Fruit fly (Drosophila melanogaster) whole organism, pupa: ENCODE measurements around the gene PolD3.

Source experiments
- CG10348 ChIP-seq: fragments of 200-800 bp; sonication (Bioruptor generic); IDR thresholded peaks from 2 replicates; pipeline ENCODE4 v1.3.6; 2022; ENCODE audit warnings: missing biosample characterization, missing genetic modification characterization
- CG12605 ChIP-seq: fragments of 200-800 bp; sonication (Bioruptor generic); IDR thresholded peaks from 2 replicates; pipeline ENCODE4 v1.3.6; 2022; ENCODE audit warnings: missing biosample characterization, missing genetic modification characterization
- CG13204 ChIP-seq: fragments of 200-800 bp; sonication (Bioruptor generic); optimal IDR thresholded peaks from 2 replicates; lab custom pipeline; 2018; ENCODE audit warnings: missing biosample characterization, mild to moderate bottlenecking, missing genetic modification characterization, moderate library complexity
- CG14655 ChIP-seq: fragments of 200-800 bp; sonication (Bioruptor generic); optimal IDR thresholded peaks from 3 replicates; lab custom pipeline; 2017; ENCODE audit warnings: mild to moderate bottlenecking, missing biosample characterization, missing genetic modification reagents, missing genetic modification characterization
- CG15710 ChIP-seq: fragments of 200-800 bp; sonication (Bioruptor generic); optimal IDR thresholded peaks from 2 replicates; lab custom pipeline; 2018; ENCODE audit warnings: missing biosample characterization, mild to moderate bottlenecking, missing genetic modification characterization, moderate library complexity
- CG17806 ChIP-seq: fragments of 200-800 bp; sonication (Bioruptor generic); optimal IDR thresholded peaks from 2 replicates; lab custom pipeline; 2018; ENCODE audit warnings: missing biosample characterization, mild to moderate bottlenecking, missing genetic modification characterization, moderate library complexity
- CG32121 ChIP-seq: fragments of 200-800 bp; sonication (Bioruptor generic); IDR thresholded peaks from 2 replicates; pipeline ENCODE4 v1.3.6; 2022; ENCODE audit warnings: missing biosample characterization, missing genetic modification characterization
- CG34367 ChIP-seq: fragments of 200-800 bp; sonication (Bioruptor generic); optimal IDR thresholded peaks from 2 replicates; lab custom pipeline; 2018; ENCODE audit warnings: missing biosample characterization, mild to moderate bottlenecking, missing genetic modification characterization
- CG4496 ChIP-seq: fragments of 200-800 bp; sonication (Bioruptor generic); IDR thresholded peaks from 3 replicates; pipeline ENCODE4 v1.3.6; 2022; ENCODE audit warnings: missing biosample characterization, missing genetic modification characterization
- CG8159 ChIP-seq: fragments of 200-800 bp; sonication (Bioruptor generic); optimal IDR thresholded peaks from 3 replicates; lab custom pipeline; 2018; ENCODE audit warnings: missing biosample characterization, mild to moderate bottlenecking, missing genetic modification characterization, moderate library complexity
- CG8301 ChIP-seq: fragments of 200-800 bp; sonication (Bioruptor generic); optimal IDR thresholded peaks from 2 replicates; lab custom pipeline; 2018; ENCODE audit warnings: missing biosample characterization, mild to moderate bottlenecking, missing genetic modification characterization
- CG9948 ChIP-seq: fragments of 200-800 bp; sonication (Bioruptor generic); optimal IDR thresholded peaks from 2 replicates; lab custom pipeline; 2018; ENCODE audit warnings: missing biosample characterization, mild to moderate bottlenecking, missing genetic modification characterization, moderate library complexity
- D1 ChIP-seq: fragments of 200-800 bp; sonication (Bioruptor generic); optimal IDR thresholded peaks from 2 replicates; lab custom pipeline; 2018; ENCODE audit warnings: missing biosample characterization, mild to moderate bottlenecking, missing genetic modification characterization, moderate library complexity
- EcR ChIP-seq: fragments of 200-800 bp; sonication (Bioruptor generic); optimal IDR thresholded peaks from 3 replicates; lab custom pipeline; 2019; ENCODE audit warnings: missing biosample characterization, missing genetic modification characterization, mild to moderate bottlenecking, moderate library complexity, missing genetic modification reagents
- Ets98B ChIP-seq: fragments of 200-800 bp; sonication (Bioruptor generic); IDR thresholded peaks from 2 replicates; pipeline ENCODE4 v1.3.6; 2022; ENCODE audit warnings: missing biosample characterization, missing genetic modification characterization
- Pif1A ChIP-seq: fragments of 200-800 bp; sonication (Bioruptor generic); optimal IDR thresholded peaks from 3 replicates; lab custom pipeline; 2016; ENCODE audit warnings: missing biosample characterization, missing genetic modification characterization
- Pif1B ChIP-seq: fragments of 200-800 bp; sonication (Bioruptor generic); optimal IDR thresholded peaks from 3 replicates; lab custom pipeline; 2016; ENCODE audit warnings: missing biosample characterization, missing genetic modification characterization
- Snoo ChIP-seq: fragments of 200-800 bp; sonication (Bioruptor generic); optimal IDR thresholded peaks from 3 replicates; lab custom pipeline; 2017; ENCODE audit warnings: missing biosample characterization, mild to moderate bottlenecking, missing genetic modification characterization, inconsistent platforms
- fd96Ca ChIP-seq: fragments of 200-800 bp; sonication (Bioruptor generic); IDR thresholded peaks from 3 replicates; pipeline ENCODE4 v1.3.6; 2022; ENCODE audit warnings: missing biosample characterization, missing genetic modification characterization
- gl ChIP-seq: fragments of 200-800 bp; sonication (Bioruptor generic); optimal IDR thresholded peaks from 2 replicates; lab custom pipeline; 2018; ENCODE audit warnings: missing biosample characterization, mild to moderate bottlenecking, missing genetic modification characterization
- rn ChIP-seq: fragments of 200-800 bp; sonication (Bioruptor generic); IDR thresholded peaks from 2 replicates; pipeline ENCODE4 v1.3.6; 2022; ENCODE audit warnings: missing biosample characterization, missing genetic modification characterization

The PolD3 gene

DNA sequence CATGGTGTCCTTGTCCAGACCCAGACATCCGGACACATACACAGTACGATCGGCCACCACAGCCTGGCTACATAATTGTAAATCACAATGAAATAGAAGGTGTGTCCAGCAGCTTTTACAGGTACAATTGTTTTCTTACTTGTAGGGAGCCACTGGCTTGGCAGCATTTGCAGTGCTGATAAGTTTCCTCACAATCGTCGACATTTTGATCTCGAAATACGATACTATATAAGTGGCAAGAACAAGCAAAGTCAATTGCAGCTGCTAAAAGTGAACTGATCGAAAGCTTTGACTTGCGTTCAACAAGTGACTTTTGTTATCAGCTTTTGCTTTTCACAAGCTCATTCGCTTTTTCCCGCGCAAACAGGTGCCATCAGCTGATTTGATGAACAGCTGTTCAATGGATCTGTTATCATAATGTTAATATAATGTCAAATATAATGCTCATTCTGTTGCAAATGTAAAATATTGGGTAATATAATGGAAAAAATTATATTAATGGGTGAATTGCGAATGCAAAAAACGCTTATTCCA is 18.7 kb upstream of the PolD3 start, which contains the start of gene UK114:
UK114 (minus strand) TSS at position 309 of the 534 bp plus-strand sequence.
- TF ChIP-seq Snoo (tag; lab: Kevin White, UChicago), result no peak
- TF ChIP-seq CG32121, result no peak
- TF ChIP-seq CG15710 (tag; lab: Kevin White, UChicago), result no peak
- no peak for TF ChIP-seq CG8301 (tag; lab: Kevin White, UChicago)
- no peak for TF ChIP-seq D1 (tag; lab: Kevin White, UChicago)
- TF ChIP-seq Pif1B (GFP tag; lab: Kevin White, UChicago), result no peak
- TF ChIP-seq CG17806 (tag; lab: Kevin White, UChicago), result no peak
- no peak for TF ChIP-seq gl (tag; lab: Kevin White, UChicago)
- TF ChIP-seq CG13204, result no peak
- TF ChIP-seq CG8159, result no peak
- TF ChIP-seq CG12605 (GFP tag; lab: Robert Waterston, UW), result no peak
- no peak for TF ChIP-seq fd96Ca (GFP tag; lab: Robert Waterston, UW)

dm6 chr2L:15274292-15274691 is 18.2 kb upstream of the PolD3 start:
- TF ChIP-seq CG10348 (GFP tag; lab: Robert Waterston, UW) (no peak), CG12605 (GFP tag; lab: Robert Waterston, UW) (no peak), CG17806 (tag; lab: Kevin White, UChicago) (no peak), D1 (tag; lab: Kevin White, UChicago) (no peak), CG32121 (no peak), fd96Ca (GFP tag; lab: Robert Waterston, UW) (no peak), CG4496 (GFP tag; lab: Robert Waterston, UW) (no peak), CG14655 (no peak), CG8301 (tag; lab: Kevin White, UChicago) (no peak), Ets98B (no peak), Pif1A (no peak), Pif1B (GFP tag; lab: Kevin White, UChicago) (no peak), CG34367 (tag; lab: Kevin White, UChicago) (no peak), CG13204 (no peak), CG15710 (tag; lab: Kevin White, UChicago) (no peak), EcR (GFP tag; lab: Kevin White, UChicago) (no peak), gl (tag; lab: Kevin White, UChicago) (no peak), rn (GFP tag; lab: Robert Waterston, UW) (no peak), CG9948 (tag; lab: Kevin White, UChicago) (no peak), Snoo (tag; lab: Kevin White, UChicago) (no peak)

DNA sequence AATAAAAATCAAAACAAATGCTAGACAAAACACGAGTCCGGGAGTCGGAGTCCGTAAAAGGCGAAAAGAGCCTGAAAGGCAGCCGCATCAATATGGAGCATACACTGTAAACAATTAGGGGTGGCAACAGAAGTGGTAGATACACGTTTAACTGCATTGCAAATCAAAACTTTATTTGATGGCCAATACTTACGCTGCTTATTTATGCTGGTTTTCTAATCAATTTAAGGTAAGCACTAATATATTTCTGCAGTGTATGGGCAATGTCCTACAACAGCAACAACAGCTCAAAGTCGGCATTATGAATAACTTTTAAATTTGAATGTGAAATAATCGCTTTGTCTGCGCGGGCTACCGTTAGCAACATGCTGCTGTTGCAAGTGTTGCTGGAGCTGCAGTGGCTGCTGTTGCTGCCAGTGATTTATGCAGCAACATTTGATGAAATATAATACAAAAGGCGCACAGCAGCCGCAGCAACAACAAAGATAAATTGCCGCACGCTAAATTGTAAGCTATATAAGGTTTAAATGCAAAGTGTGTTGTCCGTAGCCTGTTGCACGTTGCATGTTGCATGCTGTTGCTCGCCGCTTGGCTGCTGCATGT is 17.5 kb upstream of the PolD3 start:
- peak; percentile 37 for TF ChIP-seq CG17806 (tag; lab: Kevin White, UChicago)
- TF ChIP-seq Ets98B, result peak; percentile 43; the same call in 1 of the 2 replicates
- TF ChIP-seq fd96Ca (GFP tag; lab: Robert Waterston, UW), result 0 out of 3 replicates have a peak, but pooled peaks have one; percentile 28
- TF ChIP-seq CG8159, result peak; percentile 4
- TF ChIP-seq gl (tag; lab: Kevin White, UChicago), result no peak
- peak; percentile 22 for TF ChIP-seq CG15710 (tag; lab: Kevin White, UChicago)
- TF ChIP-seq CG9948 (tag; lab: Kevin White, UChicago), result peak; percentile 7
- TF ChIP-seq D1 (tag; lab: Kevin White, UChicago), result no peak

- TF ChIP-seq D1 (tag; lab: Kevin White, UChicago) (no peak), CG34367 (tag; lab: Kevin White, UChicago) (no peak), CG15710 (tag; lab: Kevin White, UChicago) (peak; percentile 2), Snoo (tag; lab: Kevin White, UChicago) (no peak), CG10348 (GFP tag; lab: Robert Waterston, UW) (no peak), fd96Ca (GFP tag; lab: Robert Waterston, UW) (no peak), CG8159 (peak; percentile 50), Pif1B (GFP tag; lab: Kevin White, UChicago) (no peak), CG12605 (GFP tag; lab: Robert Waterston, UW) (no peak), CG9948 (tag; lab: Kevin White, UChicago) (no peak), CG4496 (GFP tag; lab: Robert Waterston, UW) (no peak), CG32121 (no peak), CG14655 (no peak)
Observed at dm6 chr2L:15271757-15272589, 15.9 kb upstream of the PolD3 start, which contains the start of gene Cul3. Cul3 (minus strand) TSS chr2L:15272024.

DNA sequence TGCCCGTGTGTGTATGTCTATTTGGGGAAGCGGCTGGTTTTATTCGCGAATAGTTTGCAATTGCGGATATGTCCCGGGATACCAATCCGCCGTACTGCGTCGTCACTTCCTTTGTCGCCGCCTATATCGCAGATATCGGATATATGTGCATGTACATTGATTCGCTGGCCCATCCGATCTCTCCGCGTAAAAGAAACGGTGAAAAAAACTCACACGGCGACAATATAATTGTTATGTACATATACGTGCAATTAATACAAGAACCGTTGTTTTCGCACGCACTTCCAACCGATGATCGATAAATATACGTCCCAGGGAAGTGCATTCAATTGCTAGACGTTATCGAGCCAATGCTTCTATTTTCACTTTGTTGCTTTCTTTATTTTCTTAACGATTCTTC is 15.2 kb upstream of the PolD3 start:
- no peak for TF ChIP-seq rn (GFP tag; lab: Robert Waterston, UW)
- TF ChIP-seq fd96Ca (GFP tag; lab: Robert Waterston, UW), result no peak
- TF ChIP-seq Snoo (tag; lab: Kevin White, UChicago), result no peak
- no peak for TF ChIP-seq CG9948 (tag; lab: Kevin White, UChicago)
- no peak for TF ChIP-seq D1 (tag; lab: Kevin White, UChicago)
- no peak for TF ChIP-seq gl (tag; lab: Kevin White, UChicago)
- no peak for TF ChIP-seq CG8159
- no peak for TF ChIP-seq CG4496 (GFP tag; lab: Robert Waterston, UW)
- TF ChIP-seq CG14655, result no peak
- TF ChIP-seq CG12605 (GFP tag; lab: Robert Waterston, UW), result no peak
- no peak for TF ChIP-seq CG32121
- TF ChIP-seq, all 21 proteins: peak for 0
